Fruit fly (Drosophila melanogaster) whole organism, pupa: ENCODE data around the gene CG33494.

Experiments
- CG10348 ChIP-seq: fragments of 200-800 bp; sonication (Bioruptor generic); IDR thresholded peaks from 2 replicates; pipeline ENCODE4 v1.3.6; 2022; ENCODE audit warnings: missing biosample characterization, missing genetic modification characterization
- CG12605 ChIP-seq: fragments of 200-800 bp; sonication (Bioruptor generic); IDR thresholded peaks from 2 replicates; pipeline ENCODE4 v1.3.6; 2022; ENCODE audit warnings: missing biosample characterization, missing genetic modification characterization
- CG13204 ChIP-seq: fragments of 200-800 bp; sonication (Bioruptor generic); optimal IDR thresholded peaks from 2 replicates; lab custom pipeline; 2018; ENCODE audit warnings: missing biosample characterization, mild to moderate bottlenecking, missing genetic modification characterization, moderate library complexity
- CG14655 ChIP-seq: fragments of 200-800 bp; sonication (Bioruptor generic); optimal IDR thresholded peaks from 3 replicates; lab custom pipeline; 2017; ENCODE audit warnings: mild to moderate bottlenecking, missing biosample characterization, missing genetic modification reagents, missing genetic modification characterization
- CG15710 ChIP-seq: fragments of 200-800 bp; sonication (Bioruptor generic); optimal IDR thresholded peaks from 2 replicates; lab custom pipeline; 2018; ENCODE audit warnings: missing biosample characterization, mild to moderate bottlenecking, missing genetic modification characterization, moderate library complexity
- CG17806 ChIP-seq: fragments of 200-800 bp; sonication (Bioruptor generic); optimal IDR thresholded peaks from 2 replicates; lab custom pipeline; 2018; ENCODE audit warnings: missing biosample characterization, mild to moderate bottlenecking, missing genetic modification characterization, moderate library complexity
- CG32121 ChIP-seq: fragments of 200-800 bp; sonication (Bioruptor generic); IDR thresholded peaks from 2 replicates; pipeline ENCODE4 v1.3.6; 2022; ENCODE audit warnings: missing biosample characterization, missing genetic modification characterization
- CG34367 ChIP-seq: fragments of 200-800 bp; sonication (Bioruptor generic); optimal IDR thresholded peaks from 2 replicates; lab custom pipeline; 2018; ENCODE audit warnings: missing biosample characterization, mild to moderate bottlenecking, missing genetic modification characterization
- CG4496 ChIP-seq: fragments of 200-800 bp; sonication (Bioruptor generic); IDR thresholded peaks from 3 replicates; pipeline ENCODE4 v1.3.6; 2022; ENCODE audit warnings: missing biosample characterization, missing genetic modification characterization
- CG8159 ChIP-seq: fragments of 200-800 bp; sonication (Bioruptor generic); optimal IDR thresholded peaks from 3 replicates; lab custom pipeline; 2018; ENCODE audit warnings: missing biosample characterization, mild to moderate bottlenecking, missing genetic modification characterization, moderate library complexity
- CG8301 ChIP-seq: fragments of 200-800 bp; sonication (Bioruptor generic); optimal IDR thresholded peaks from 2 replicates; lab custom pipeline; 2018; ENCODE audit warnings: missing biosample characterization, mild to moderate bottlenecking, missing genetic modification characterization
- CG9948 ChIP-seq: fragments of 200-800 bp; sonication (Bioruptor generic); optimal IDR thresholded peaks from 2 replicates; lab custom pipeline; 2018; ENCODE audit warnings: missing biosample characterization, mild to moderate bottlenecking, missing genetic modification characterization, moderate library complexity
- D1 ChIP-seq: fragments of 200-800 bp; sonication (Bioruptor generic); optimal IDR thresholded peaks from 2 replicates; lab custom pipeline; 2018; ENCODE audit warnings: missing biosample characterization, mild to moderate bottlenecking, missing genetic modification characterization, moderate library complexity
- EcR ChIP-seq: fragments of 200-800 bp; sonication (Bioruptor generic); optimal IDR thresholded peaks from 3 replicates; lab custom pipeline; 2019; ENCODE audit warnings: missing biosample characterization, missing genetic modification characterization, mild to moderate bottlenecking, moderate library complexity, missing genetic modification reagents
- Ets98B ChIP-seq: fragments of 200-800 bp; sonication (Bioruptor generic); IDR thresholded peaks from 2 replicates; pipeline ENCODE4 v1.3.6; 2022; ENCODE audit warnings: missing biosample characterization, missing genetic modification characterization
- Pif1A ChIP-seq: fragments of 200-800 bp; sonication (Bioruptor generic); optimal IDR thresholded peaks from 3 replicates; lab custom pipeline; 2016; ENCODE audit warnings: missing biosample characterization, missing genetic modification characterization
- Pif1B ChIP-seq: fragments of 200-800 bp; sonication (Bioruptor generic); optimal IDR thresholded peaks from 3 replicates; lab custom pipeline; 2016; ENCODE audit warnings: missing biosample characterization, missing genetic modification characterization
- Snoo ChIP-seq: fragments of 200-800 bp; sonication (Bioruptor generic); optimal IDR thresholded peaks from 3 replicates; lab custom pipeline; 2017; ENCODE audit warnings: missing biosample characterization, mild to moderate bottlenecking, missing genetic modification characterization, inconsistent platforms
- fd96Ca ChIP-seq: fragments of 200-800 bp; sonication (Bioruptor generic); IDR thresholded peaks from 3 replicates; pipeline ENCODE4 v1.3.6; 2022; ENCODE audit warnings: missing biosample characterization, missing genetic modification characterization
- gl ChIP-seq: fragments of 200-800 bp; sonication (Bioruptor generic); optimal IDR thresholded peaks from 2 replicates; lab custom pipeline; 2018; ENCODE audit warnings: missing biosample characterization, mild to moderate bottlenecking, missing genetic modification characterization
- rn ChIP-seq: fragments of 200-800 bp; sonication (Bioruptor generic); IDR thresholded peaks from 2 replicates; pipeline ENCODE4 v1.3.6; 2022; ENCODE audit warnings: missing biosample characterization, missing genetic modification characterization

Gene CG33494

dm6 chr3R:25490778-25491664 lies 3.9 kb downstream of the CG33494 start, which contains the start of the genes Gnpat and CG5112:
Gene Gnpat (minus strand): TSS chr3R:25490936.
Gene CG5112 (plus strand): TSS chr3R:25491460.
- TF ChIP-seq CG4496 (GFP tag; lab: Robert Waterston, UW) = peak; percentile 6; the same call in 1 of the 3 replicates
- TF ChIP-seq Snoo = peak; percentile 44
- peak; percentile 6; the same call in 1 of the 2 replicates for TF ChIP-seq Ets98B (GFP tag; lab: Robert Waterston, UW)
- TF ChIP-seq D1 (tag; lab: Kevin White, UChicago) = no peak
- no peak for TF ChIP-seq CG34367 (tag; lab: Kevin White, UChicago)
- TF ChIP-seq gl (tag; lab: Kevin White, UChicago) = no peak
- no peak; the same call in 1 of the 3 replicates for TF ChIP-seq fd96Ca (GFP tag; lab: Robert Waterston, UW)
- TF ChIP-seq CG8301 (tag; lab: Kevin White, UChicago) = no peak
- TF ChIP-seq CG9948 (tag; lab: Kevin White, UChicago) = peak; percentile 24
- peak; percentile 44 for TF ChIP-seq CG15710 (tag; lab: Kevin White, UChicago)
- TF ChIP-seq CG13204 (GFP tag; lab: Kevin White, UChicago) = peak; percentile 11
- peak; percentile 46 for TF ChIP-seq CG8159 (tag; lab: Kevin White, UChicago)
- TF ChIP-seq EcR (GFP tag; lab: Kevin White, UChicago) = peak; percentile 73
- TF ChIP-seq Pif1A (GFP tag; lab: Kevin White, UChicago) = no peak
- TF ChIP-seq CG10348 (GFP tag; lab: Robert Waterston, UW) = no peak
- TF ChIP-seq CG12605 (GFP tag; lab: Robert Waterston, UW) = 0 out of 2 replicates have a peak, but pooled peaks have one; percentile 32
- no peak for TF ChIP-seq rn
- TF ChIP-seq CG17806 (tag; lab: Kevin White, UChicago) = peak; percentile 13
- no peak for TF ChIP-seq CG32121 (GFP tag; lab: Robert Waterston, UW)
- no peak for TF ChIP-seq Pif1B (GFP tag; lab: Kevin White, UChicago)
- peak; percentile 19 for TF ChIP-seq CG14655 (GFP tag; lab: Kevin White, UChicago)

dm6 chr3R:25490375-25490774 lies 4.6 kb downstream of the CG33494 start:
- TF ChIP-seq D1 (tag; lab: Kevin White, UChicago) = peak; percentile 2
- no peak for TF ChIP-seq gl (tag; lab: Kevin White, UChicago)
- TF ChIP-seq Pif1A (GFP tag; lab: Kevin White, UChicago) = peak; percentile 70
- TF ChIP-seq CG14655 (GFP tag; lab: Kevin White, UChicago) = peak; percentile 66
- peak; percentile 32 for TF ChIP-seq CG8159 (tag; lab: Kevin White, UChicago)
- TF ChIP-seq rn = 0 out of 2 replicates have a peak, but pooled peaks have one; percentile 27
- TF ChIP-seq EcR (GFP tag; lab: Kevin White, UChicago) = no peak
- no peak for TF ChIP-seq CG13204 (GFP tag; lab: Kevin White, UChicago)
- TF ChIP-seq Ets98B (GFP tag; lab: Robert Waterston, UW) = peak; percentile 79
- TF ChIP-seq CG17806 (tag; lab: Kevin White, UChicago) = peak; percentile 9
- peak; percentile 40 for TF ChIP-seq CG34367 (tag; lab: Kevin White, UChicago)
- TF ChIP-seq CG4496 (GFP tag; lab: Robert Waterston, UW) = peak; percentile 91
- TF ChIP-seq CG32121 (GFP tag; lab: Robert Waterston, UW) = peak; percentile 67
- TF ChIP-seq CG9948 (tag; lab: Kevin White, UChicago) = peak; percentile 54
- peak; percentile 64 for TF ChIP-seq Pif1B (GFP tag; lab: Kevin White, UChicago)
- TF ChIP-seq CG10348 (GFP tag; lab: Robert Waterston, UW) = no peak; the same call in 1 of the 2 replicates
- peak; percentile 59 for TF ChIP-seq CG12605 (GFP tag; lab: Robert Waterston, UW)
- peak; percentile 86 for TF ChIP-seq fd96Ca (GFP tag; lab: Robert Waterston, UW)
- TF ChIP-seq CG15710 (tag; lab: Kevin White, UChicago) = peak; percentile 15
- TF ChIP-seq CG8301 (tag; lab: Kevin White, UChicago) = peak; percentile 65
- peak; percentile 28 for TF ChIP-seq Snoo

- TF ChIP-seq CG17806 (tag; lab: Kevin White, UChicago) = no peak
- no peak for TF ChIP-seq fd96Ca (GFP tag; lab: Robert Waterston, UW)
- TF ChIP-seq Pif1B (GFP tag; lab: Kevin White, UChicago) = no peak
- no peak for TF ChIP-seq D1 (tag; lab: Kevin White, UChicago)
These were observed 5.3 kb downstream of the CG33494 start for dm6 chr3R:25489685-25490084.

- no peak for TF ChIP-seq CG10348 (GFP tag; lab: Robert Waterston, UW)
- TF ChIP-seq CG14655 (GFP tag; lab: Kevin White, UChicago) = peak; percentile 49
- peak; percentile 56; the same call in 2 of the 3 replicates for TF ChIP-seq fd96Ca (GFP tag; lab: Robert Waterston, UW)
- no peak for TF ChIP-seq Snoo
- TF ChIP-seq Pif1B (GFP tag; lab: Kevin White, UChicago) = peak; percentile 64
- TF ChIP-seq CG15710 (tag; lab: Kevin White, UChicago) = peak; percentile 46
- TF ChIP-seq gl (tag; lab: Kevin White, UChicago) = no peak
- peak; percentile 54 for TF ChIP-seq CG17806 (tag; lab: Kevin White, UChicago)
- no peak for TF ChIP-seq CG13204 (GFP tag; lab: Kevin White, UChicago)
- no peak for TF ChIP-seq CG34367 (tag; lab: Kevin White, UChicago)
- TF ChIP-seq CG9948 (tag; lab: Kevin White, UChicago) = peak; percentile 62
- TF ChIP-seq EcR (GFP tag; lab: Kevin White, UChicago) = peak; percentile 30
- 0 out of 2 replicates have a peak, but pooled peaks have one; percentile 31 for TF ChIP-seq CG12605 (GFP tag; lab: Robert Waterston, UW)
- no peak for TF ChIP-seq D1 (tag; lab: Kevin White, UChicago)
- no peak for TF ChIP-seq rn
- peak; percentile 55 for TF ChIP-seq CG8301 (tag; lab: Kevin White, UChicago)
- peak; percentile 38; the same call in 1 of the 2 replicates for TF ChIP-seq CG32121 (GFP tag; lab: Robert Waterston, UW)
- peak; percentile 42 for TF ChIP-seq Pif1A (GFP tag; lab: Kevin White, UChicago)
- TF ChIP-seq CG4496 (GFP tag; lab: Robert Waterston, UW) = peak; percentile 51; the same call in 1 of the 3 replicates
- TF ChIP-seq CG8159 (tag; lab: Kevin White, UChicago) = peak; percentile 66
- peak; percentile 53 for TF ChIP-seq Ets98B (GFP tag; lab: Robert Waterston, UW)
These were observed 5.8 kb downstream of the CG33494 start for dm6 chr3R:25489116-25489515.
